Fruit fly (Drosophila melanogaster) Kc167 (cell line): ENCODE results near the gene CG42854.

Experiments used
- Myc ChIP-seq: fragments of >200 bp; optimal IDR thresholded peaks from 2 replicates; lab custom pipeline; 2017; ENCODE audit warnings: missing external identifiers
- Sin3A ChIP-seq: fragments of >200 bp; optimal IDR thresholded peaks from 2 replicates; lab custom pipeline; 2018; ENCODE audit warnings: missing external identifiers
- psq ChIP-seq: fragments of >200 bp; optimal IDR thresholded peaks from 2 replicates; lab custom pipeline; 2017; ENCODE audit warnings: missing external identifiers
- ttk ChIP-seq: sonication (Bioruptor generic); optimal IDR thresholded peaks from 2 replicates; lab custom pipeline; 2017; ENCODE audit warnings: missing external identifiers

DNA sequence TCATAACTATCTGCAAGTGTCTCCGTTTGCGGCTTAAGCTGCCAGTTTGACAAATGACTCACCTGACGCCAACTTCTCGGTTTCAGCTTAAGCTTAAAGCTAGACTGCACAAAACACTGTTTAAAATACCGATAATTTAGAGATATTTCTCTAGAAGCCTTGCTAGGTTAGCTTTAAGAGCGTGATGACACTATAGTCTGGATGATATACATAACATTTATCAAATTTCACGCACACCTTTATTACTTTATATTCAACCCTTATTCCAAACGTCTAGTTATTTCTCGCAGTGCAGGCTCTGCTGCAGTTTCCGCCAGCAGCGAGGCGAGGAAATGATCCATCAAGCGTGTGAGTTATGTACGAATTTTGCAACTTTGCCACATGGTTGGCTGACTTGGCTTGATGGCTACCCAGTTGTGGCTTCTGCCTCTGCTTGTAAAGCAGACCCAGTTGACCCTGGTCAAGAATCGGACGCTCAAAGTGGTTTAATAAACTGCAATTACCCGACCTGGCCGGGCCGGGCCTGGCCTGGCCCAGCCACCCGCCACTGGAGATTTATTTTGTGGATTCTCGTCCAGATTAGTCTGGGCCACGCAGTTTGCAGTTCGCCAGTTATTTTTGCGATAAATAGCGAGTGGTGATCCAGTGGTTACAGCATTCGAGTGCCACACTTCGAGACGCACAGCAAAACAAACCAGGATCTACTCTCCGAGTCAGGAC, 28.4 kb downstream of the CG42854 start, which contains the start of gene CG12998:
- no peak for TF ChIP-seq psq (lab: Kevin White, UChicago)
- TF ChIP-seq Sin3A (lab: Kevin White, UChicago) = no peak
- TF ChIP-seq ttk (lab: Kevin White, UChicago) = no peak
- TF ChIP-seq Myc (lab: Kevin White, UChicago) = no peak
